Comparison of ENCODE assay signal across 2 fruit fly cellular contexts in the genomic region with DNA sequence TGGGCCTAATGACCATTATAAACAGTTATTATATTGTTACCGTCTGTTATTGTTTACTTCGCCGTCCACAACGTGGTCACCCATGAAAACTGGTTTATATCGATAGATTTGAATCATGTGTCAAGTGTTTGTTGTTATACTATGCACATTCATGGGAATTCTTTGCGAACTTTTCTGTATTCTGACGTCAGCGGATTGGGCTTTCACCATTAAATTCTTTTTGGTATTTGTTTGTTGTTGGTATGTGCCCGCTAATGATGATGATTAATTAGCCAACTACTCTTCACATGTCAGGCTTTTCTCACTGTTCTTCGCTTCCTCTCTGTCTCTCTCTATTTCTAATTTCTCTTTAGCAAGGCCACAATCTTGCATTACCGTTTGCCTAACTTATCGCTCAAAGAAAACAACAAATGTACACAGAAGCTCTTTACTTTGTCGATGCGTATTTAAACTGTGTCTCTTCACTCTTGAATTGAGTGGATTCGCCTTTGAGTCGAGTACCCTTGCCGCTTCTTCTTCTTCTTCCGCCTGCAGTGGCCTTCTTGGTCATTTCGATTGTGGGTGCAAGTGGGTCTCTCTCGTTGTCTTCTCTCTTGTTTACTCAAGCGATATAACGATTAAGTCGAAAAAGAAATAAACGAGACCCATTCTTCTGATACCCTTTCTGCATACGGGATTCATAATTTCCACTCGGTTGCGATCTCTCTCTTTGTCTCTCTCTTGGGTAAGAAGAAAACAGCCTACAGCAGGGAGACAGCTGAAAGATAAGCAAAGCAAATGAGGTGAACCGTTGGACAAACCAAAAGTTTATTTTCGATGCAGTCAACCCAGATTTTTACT.
TF ChIP-seq lines count a peak whose summit lies in the region.

No protein-coding gene starts in this region.

TF ChIP-seq in whole organism, embryonic, 481 proteins besides CTCF, POLR2A, EP300 and RAD21 (continued from another document and continues in another):
- TF ChIP-seq chm (GFP tag; IDR thresholded peaks at IDR 0.05; lab: Robert Waterston, UW) (peak; percentile 84), CG11398 (GFP tag; optimal IDR thresholded peaks at IDR 0.05; lab: Kevin White, UChicago) (no peak), CG9609 (GFP tag; optimal IDR thresholded peaks at IDR 0.05; lab: Kevin White, UChicago) (no peak), CG7271 (tag; optimal IDR thresholded peaks at IDR 0.05; lab: Kevin White, UChicago) (no peak), HmgZ (tag; optimal IDR thresholded peaks at IDR 0.05; lab: Kevin White, UChicago) (no peak), Trl (optimal IDR thresholded peaks at IDR 0.05; lab: Kevin White, UChicago) (peak; percentile 36 to 82), Trl (GFP tag; optimal IDR thresholded peaks at IDR 0.05; lab: Kevin White, UChicago) (no peak), Oaz (GFP tag; IDR thresholded peaks at IDR 0.05; lab: Robert Waterston, UW) (no peak), bab2 (GFP tag; optimal IDR thresholded peaks at IDR 0.05; lab: Kevin White, UChicago) (no peak), CG10431 (GFP tag; optimal IDR thresholded peaks at IDR 0.05; lab: Kevin White, UChicago) (peak; percentile 97), sna (GFP tag; IDR thresholded peaks at IDR 0.05; lab: Robert Waterston, UW; ENCODE audit: partially characterized antibody) (no peak), zfh2 (GFP tag; optimal IDR thresholded peaks at IDR 0.05; lab: Kevin White, UChicago) (no peak), tll (GFP tag; optimal IDR thresholded peaks at IDR 0.05; lab: Kevin White, UChicago) (no peak), CG7372 (GFP tag; IDR thresholded peaks at IDR 0.05; lab: Robert Waterston, UW) (no peak), CG8478 (optimal IDR thresholded peaks at IDR 0.05; lab: Kevin White, UChicago) (no peak), Drgx (GFP tag; IDR thresholded peaks at IDR 0.05; lab: Robert Waterston, UW) (no peak), CG6791 (GFP tag; IDR thresholded peaks at IDR 0.05; lab: Robert Waterston, UW; ENCODE audit: partially characterized antibody) (no peak), sens (GFP tag; lab: Kevin White, UChicago) (no peak), bsh (GFP tag; optimal IDR thresholded peaks at IDR 0.05; lab: Kevin White, UChicago) (peak in 1 of 2 experiments; percentile 72), unpg (GFP tag; optimal IDR thresholded peaks at IDR 0.05; lab: Kevin White, UChicago) (peak; percentile 67), seq (GFP tag; IDR thresholded peaks at IDR 0.05; lab: Robert Waterston, UW) (no peak; the same call in 1 of the 2 replicates), yki (optimal IDR thresholded peaks at IDR 0.05; lab: Kevin White, UChicago) (no peak), CG13123 (GFP tag; optimal IDR thresholded peaks at IDR 0.05; lab: Kevin White, UChicago) (no peak), CG1647 (GFP tag; optimal IDR thresholded peaks at IDR 0.05; lab: Kevin White, UChicago) (no peak), CG11504 (tag; optimal IDR thresholded peaks at IDR 0.05; lab: Kevin White, UChicago) (no peak), Ptx1 (GFP tag; IDR thresholded peaks at IDR 0.05; lab: Robert Waterston, UW) (no peak), wdn (GFP tag; IDR thresholded peaks at IDR 0.05; lab: Robert Waterston, UW) (no peak), CG16813 (GFP tag; IDR thresholded peaks at IDR 0.05; lab: Robert Waterston, UW; ENCODE audit: partially characterized antibody) (no peak), z (GFP tag; IDR thresholded peaks at IDR 0.05; lab: Robert Waterston, UW) (peak; percentile 97), Hey (tag; optimal IDR thresholded peaks at IDR 0.05; lab: Kevin White, UChicago) (peak; percentile 53), Fer3 (tag; optimal IDR thresholded peaks at IDR 0.05; lab: Kevin White, UChicago) (peak; percentile 59), HLH4C (GFP tag; IDR thresholded peaks at IDR 0.05; lab: Robert Waterston, UW; ENCODE audit: partially characterized antibody) (no peak), CG6654 (GFP tag; optimal IDR thresholded peaks at IDR 0.05; lab: Kevin White, UChicago) (no peak), klu (GFP tag; IDR thresholded peaks at IDR 0.05; lab: Robert Waterston, UW) (no peak), br (optimal IDR thresholded peaks at IDR 0.05; lab: Kevin White, UChicago) (no peak), sr (GFP tag; IDR thresholded peaks at IDR 0.05; lab: Robert Waterston, UW) (peak; percentile 72; the same call in 2 of the 3 replicates), gce (GFP tag; IDR thresholded peaks at IDR 0.05; lab: Robert Waterston, UW) (peak; percentile 91), ind (GFP tag; optimal IDR thresholded peaks at IDR 0.05; lab: Kevin White, UChicago) (no peak), usp (GFP tag; optimal IDR thresholded peaks at IDR 0.05; lab: Kevin White, UChicago) (no peak), sisA (GFP tag; IDR thresholded peaks at IDR 0.05; lab: Robert Waterston, UW) (no peak), CG10543 (GFP tag; optimal IDR thresholded peaks at IDR 0.05; lab: Kevin White, UChicago) (peak; percentile 89), lov (optimal IDR thresholded peaks at IDR 0.05; lab: Kevin White, UChicago) (no peak), lov (GFP tag; IDR thresholded peaks at IDR 0.05; lab: Robert Waterston, UW) (0 out of 3 replicates have a peak, but pooled peaks have one; percentile 72), crol (GFP tag; IDR thresholded peaks at IDR 0.05; lab: Robert Waterston, UW) (no peak; the same call in 1 of the 2 replicates), CG3838 (GFP tag; optimal IDR thresholded peaks at IDR 0.05; lab: Kevin White, UChicago) (no peak), salm (tag; optimal IDR thresholded peaks at IDR 0.05; lab: Kevin White, UChicago) (peak; percentile 82), exex (tag; optimal IDR thresholded peaks at IDR 0.05; lab: Kevin White, UChicago) (peak; percentile 21), CG14014 (GFP tag; IDR thresholded peaks at IDR 0.05; lab: Robert Waterston, UW) (peak; percentile 75; the same call in 1 of the 2 replicates), NC2α (GFP tag; optimal IDR thresholded peaks at IDR 0.05; lab: Kevin White, UChicago) (no peak), CG7839 (tag; optimal IDR thresholded peaks at IDR 0.05; lab: Kevin White, UChicago) (no peak), CG18262 (tag; optimal IDR thresholded peaks at IDR 0.05; lab: Kevin White, UChicago) (no peak), Dip3 (GFP tag; optimal IDR thresholded peaks at IDR 0.05; lab: Kevin White, UChicago) (no peak), Nf-YB (GFP tag; optimal IDR thresholded peaks at IDR 0.05; lab: Kevin White, UChicago) (peak; percentile 27), Ets97D (GFP tag; optimal IDR thresholded peaks at IDR 0.05; lab: Kevin White, UChicago) (no peak), CG11093 (GFP tag; IDR thresholded peaks at IDR 0.05; lab: Robert Waterston, UW) (peak; percentile 18; the same call in 1 of the 3 replicates), pzg (GFP tag; optimal IDR thresholded peaks at IDR 0.05; lab: Kevin White, UChicago) (no peak), Spps (tag; optimal IDR thresholded peaks at IDR 0.05; lab: Kevin White, UChicago) (peak; percentile 66), CG11723 (GFP tag; optimal IDR thresholded peaks at IDR 0.05; lab: Kevin White, UChicago) (peak; percentile 73), CG2712 (tag; optimal IDR thresholded peaks at IDR 0.05; lab: Kevin White, UChicago) (peak; percentile 64), vvl (GFP tag; IDR thresholded peaks at IDR 0.05; lab: Robert Waterston, UW) (peak; percentile 61; the same call in 1 of the 2 replicates), Hsf (GFP tag; optimal IDR thresholded peaks at IDR 0.05; lab: Kevin White, UChicago) (no peak), Six4 (GFP tag; optimal IDR thresholded peaks at IDR 0.05; lab: Kevin White, UChicago) (no peak)

TF ChIP-seq in whole organism, wandering third instar larva, 38 proteins besides CTCF, POLR2A, EP300 and RAD21 (continued from another document):
- TF ChIP-seq Sp1 (GFP tag; optimal IDR thresholded peaks at IDR 0.05; lab: Kevin White, UChicago) (no peak), Mio (GFP tag; optimal IDR thresholded peaks at IDR 0.05; lab: Kevin White, UChicago) (no peak), dmrt93B (GFP tag; optimal IDR thresholded peaks at IDR 0.05; lab: Kevin White, UChicago) (no peak), CG9705 (GFP tag; optimal IDR thresholded peaks at IDR 0.05; lab: Kevin White, UChicago) (no peak), lola (GFP tag; optimal IDR thresholded peaks at IDR 0.05; lab: Kevin White, UChicago) (no peak), h (GFP tag; optimal IDR thresholded peaks at IDR 0.05; lab: Kevin White, UChicago) (no peak), tai (GFP tag; optimal IDR thresholded peaks at IDR 0.05; lab: Kevin White, UChicago) (peak; percentile 16), Dif (GFP tag; optimal IDR thresholded peaks at IDR 0.05; lab: Kevin White, UChicago; ENCODE audit: partially characterized antibody) (peak; percentile 64)
